Worm (Caenorhabditis elegans) whole organism, late embryonic: ENCODE measurements around the gene Y11D7A.7.

Experiments
- ama-1 ChIP-seq: fragments of 150-350 bp; optimal IDR thresholded peaks from 2 replicates; lab custom pipeline; 2014
- pag-3 ChIP-seq: sonication (generic microtip); optimal IDR thresholded peaks from 2 replicates; lab custom pipeline; 2016; ENCODE audit warnings: missing compliant biosample characterization, missing genetic modification characterization, borderline replicate concordance
- pax-1 ChIP-seq: fragments of 150-350 bp; optimal IDR thresholded peaks from 2 replicates; lab custom pipeline; 2014; ENCODE audit warnings: missing biosample characterization, missing genetic modification characterization
- rnt-1 ChIP-seq: sonication (generic microtip); optimal IDR thresholded peaks from 2 replicates; lab custom pipeline; 2016; ENCODE audit warnings: missing genetic modification characterization, missing compliant biosample characterization
- syd-9 ChIP-seq: sonication (generic microtip); optimal IDR thresholded peaks from 2 replicates; lab custom pipeline; 2016; ENCODE audit warnings: mild to moderate bottlenecking, missing genetic modification characterization, moderate library complexity, missing compliant biosample characterization

DNA sequence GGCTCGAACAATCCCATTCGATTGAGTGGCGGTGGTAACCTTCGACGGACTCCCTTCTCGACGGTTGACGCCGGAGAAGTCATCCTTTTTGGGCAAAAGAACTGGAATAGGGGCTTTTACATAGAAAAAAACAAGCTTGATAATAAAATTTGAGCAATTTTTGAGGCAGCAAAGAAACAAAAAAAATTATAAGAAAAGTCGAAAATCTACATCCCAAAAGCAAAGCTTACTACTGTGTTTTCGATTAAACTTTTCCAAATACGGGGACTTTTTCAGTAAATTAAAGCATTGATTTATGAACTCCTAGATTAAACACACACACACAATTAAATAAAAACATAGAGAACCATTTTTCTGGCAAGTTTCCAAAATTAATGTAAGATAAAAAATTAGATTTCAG is 6.7 kb downstream of the Y11D7A.7 start, which contains the start of gene Y11D7A.9:
- no peak for TF ChIP-seq syd-9 (tag; lab: Kevin White, UChicago)
- no peak for TF ChIP-seq ama-1 (lab: Kevin White, UChicago)
- no peak for TF ChIP-seq rnt-1 (tag; lab: Kevin White, UChicago)
- TF ChIP-seq pag-3 (tag; lab: Kevin White, UChicago) = no peak
- TF ChIP-seq pax-1 (tag; lab: Kevin White, UChicago) = no peak
